Worm (Caenorhabditis elegans) whole organism, L2 larva: ENCODE measurements around the gene C30H6.9.

Experiments used
- C34F6.9 ChIP-seq: fragments of 150-350 bp; optimal IDR thresholded peaks from 2 replicates; lab custom pipeline; 2014; ENCODE audit warnings: missing biosample characterization, missing genetic modification characterization
- aly-2 ChIP-seq: fragments of 150-350 bp; optimal IDR thresholded peaks from 2 replicates; lab custom pipeline; 2014; ENCODE audit warnings: missing biosample characterization, missing genetic modification characterization
- dmd-4 ChIP-seq: sonication (generic microtip); optimal IDR thresholded peaks from 2 replicates; lab custom pipeline; 2017; ENCODE audit warnings: missing biosample characterization, missing genetic modification characterization
- lsy-2 ChIP-seq, 2 experiments: fragments of 150-350 bp in 1 of 2; sonication (generic microtip) in 1 of 2; optimal IDR thresholded peaks; 2 replicates each; lab custom pipeline; 2014 to 2017; ENCODE audit warnings: missing biosample characterization in 2 of 2, missing genetic modification characterization in 2 of 2
- nhr-25 ChIP-seq: fragments of 150-350 bp; sonication (generic microtip); optimal IDR thresholded peaks from 3 replicates; lab custom pipeline; 2014; ENCODE audit warnings: missing biosample characterization, missing genetic modification characterization
- unc-62 ChIP-seq: fragments of 150-350 bp; optimal IDR thresholded peaks from 2 replicates; lab custom pipeline; 2014; ENCODE audit warnings: missing biosample characterization, missing genetic modification reagents, missing genetic modification characterization

DNA sequence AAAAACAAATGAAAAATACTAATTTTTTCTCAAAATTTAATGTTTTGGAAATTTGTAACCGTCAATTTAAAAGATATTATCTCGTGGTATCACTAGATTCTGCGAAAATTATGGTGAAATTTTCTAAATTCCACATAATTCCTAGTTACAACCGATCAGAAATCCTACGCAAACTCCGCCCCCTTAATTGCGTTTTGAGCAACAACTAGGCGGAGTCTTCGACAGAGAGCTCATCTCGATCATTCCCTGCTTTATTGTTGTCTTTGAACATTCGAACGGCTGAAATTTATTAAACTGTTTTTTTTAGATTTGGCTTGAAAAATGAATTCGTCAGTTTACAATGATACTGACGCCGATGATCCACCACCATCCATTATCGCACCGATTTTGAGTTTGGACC is 19.5 kb upstream of the C30H6.9 start, which contains the start of gene T02D1.4:
- TF ChIP-seq aly-2: no peak
- TF ChIP-seq C34F6.9 (tag; lab: Kevin White, UChicago): no peak
- TF ChIP-seq dmd-4 (tag; lab: Kevin White, UChicago): no peak
- no peak for TF ChIP-seq lsy-2 (tag; optimal IDR thresholded peaks at IDR 0.05; lab: Kevin White, UChicago)
- TF ChIP-seq unc-62 (GFP tag; lab: Kevin White, UChicago): no peak
- no peak for TF ChIP-seq nhr-25 (tag; lab: Kevin White, UChicago)
